Fruit fly (Drosophila melanogaster) whole organism, embryonic: ENCODE data around the gene CG31952.

Source experiments
- Abd-B ChIP-seq: fragments of 200-800 bp; sonication (Bioruptor generic); optimal IDR thresholded peaks from 2 replicates; lab custom pipeline; 2018; ENCODE audit warnings: missing biosample characterization, mild to moderate bottlenecking, missing genetic modification characterization, moderate library complexity
- Awh ChIP-seq: fragments of 200-800 bp; sonication (Bioruptor generic); IDR thresholded peaks from 2 replicates; pipeline ENCODE4, ENCODE4 v1.3.6; 2022; ENCODE audit warnings: missing biosample characterization, missing genetic modification characterization
- BEAF-32 ChIP-seq: fragments of 200-800 bp; sonication (Bioruptor generic); optimal IDR thresholded peaks from 3 replicates; lab custom pipeline; 2017; ENCODE audit warnings: missing biosample characterization, missing genetic modification characterization, mild to moderate bottlenecking, moderate library complexity, missing genetic modification reagents
- Bgb ChIP-seq: fragments of 200-800 bp; sonication (Bioruptor generic); IDR thresholded peaks from 2 replicates; pipeline ENCODE4 v1.3.6; 2022; ENCODE audit warnings: missing biosample characterization, missing genetic modification characterization; ENCODE audit not compliant: partially characterized antibody
- CG10431 ChIP-seq: fragments of 200-800 bp; sonication (Bioruptor generic); optimal IDR thresholded peaks from 3 replicates; lab custom pipeline; 2018; ENCODE audit warnings: missing biosample characterization, mild to moderate bottlenecking, missing genetic modification characterization
- CG11398 ChIP-seq: fragments of 200-800 bp; sonication (Bioruptor generic); optimal IDR thresholded peaks from 2 replicates; lab custom pipeline; 2016; ENCODE audit warnings: missing biosample characterization, missing genetic modification characterization
- CG11456 ChIP-seq: fragments of 200-800 bp; sonication (Bioruptor generic); IDR thresholded peaks from 3 replicates; pipeline ENCODE4 v1.3.6; 2022; ENCODE audit warnings: missing biosample characterization, missing genetic modification characterization
- CG12071 ChIP-seq: fragments of 200-800 bp; sonication (Bioruptor generic); optimal IDR thresholded peaks from 3 replicates; lab custom pipeline; 2018; ENCODE audit warnings: missing biosample characterization, mild to moderate bottlenecking, missing genetic modification characterization
- CG12942 ChIP-seq: fragments of 200-800 bp; sonication (Bioruptor generic); optimal IDR thresholded peaks from 3 replicates; lab custom pipeline; 2016; ENCODE audit warnings: missing biosample characterization, missing genetic modification characterization
- CG14014 ChIP-seq: fragments of 200-800 bp; sonication (Bioruptor generic); IDR thresholded peaks from 2 replicates; pipeline ENCODE4 v1.3.6; 2022; ENCODE audit warnings: missing biosample characterization, missing genetic modification characterization
- CG15073 ChIP-seq: fragments of 200-800 bp; sonication (Bioruptor generic); optimal IDR thresholded peaks from 2 replicates; lab custom pipeline; 2016; ENCODE audit warnings: missing biosample characterization, missing genetic modification characterization
- CG17385 ChIP-seq: fragments of 200-800 bp; sonication (Bioruptor generic); optimal IDR thresholded peaks from 3 replicates; lab custom pipeline; 2018; ENCODE audit warnings: missing biosample characterization, mild to moderate bottlenecking, missing genetic modification characterization
- CG2678 ChIP-seq: fragments of 200-800 bp; sonication (Bioruptor generic); optimal IDR thresholded peaks from 3 replicates; lab custom pipeline; 2019; ENCODE audit warnings: missing biosample characterization, mild to moderate bottlenecking, missing genetic modification characterization, moderate library complexity
- CG31441 ChIP-seq: fragments of 200-800 bp; sonication (Bioruptor generic); IDR thresholded peaks from 2 replicates; pipeline ENCODE4 v1.3.6; 2022; ENCODE audit warnings: missing biosample characterization, missing genetic modification characterization
- CG3163 ChIP-seq: fragments of 200-800 bp; sonication (Bioruptor generic); optimal IDR thresholded peaks from 3 replicates; lab custom pipeline; 2016; ENCODE audit warnings: missing biosample characterization, missing genetic modification characterization
- CG33557 ChIP-seq: fragments of 200-800 bp; sonication (Bioruptor generic); optimal IDR thresholded peaks from 2 replicates; lab custom pipeline; 2019; ENCODE audit warnings: missing biosample characterization, mild to moderate bottlenecking, missing genetic modification characterization, moderate library complexity
- CG5953 ChIP-seq: fragments of 200-800 bp; sonication (Bioruptor generic); IDR thresholded peaks from 2 replicates; pipeline ENCODE4 v1.3.6; 2022; ENCODE audit warnings: missing biosample characterization, missing genetic modification characterization
- CG6813 ChIP-seq: fragments of 200-800 bp; sonication (Bioruptor generic); optimal IDR thresholded peaks from 2 replicates; lab custom pipeline; 2017; ENCODE audit warnings: missing biosample characterization, missing genetic modification characterization, mild to moderate bottlenecking, moderate library complexity, missing genetic modification reagents
- CG8478 ChIP-seq: fragments of >200 bp; optimal IDR thresholded peaks from 2 replicates; lab custom pipeline; 2018
- CG9727 ChIP-seq: fragments of 200-800 bp; sonication (Bioruptor generic); optimal IDR thresholded peaks from 3 replicates; lab custom pipeline; 2017; ENCODE audit warnings: missing biosample characterization, mild to moderate bottlenecking, missing genetic modification characterization
- Dip2 ChIP-seq: fragments of 200-800 bp; sonication (Bioruptor generic); IDR thresholded peaks from 2 replicates; pipeline ENCODE4 v1.3.6; 2022; ENCODE audit warnings: missing biosample characterization, missing genetic modification characterization
- Dref ChIP-seq: fragments of 200-800 bp; sonication (Bioruptor generic); IDR thresholded peaks from 2 replicates; pipeline ENCODE4 v1.3.6; 2022; ENCODE audit warnings: missing biosample characterization, missing genetic modification characterization
- HLH54F ChIP-seq: fragments of 200-800 bp; sonication (Bioruptor generic); optimal IDR thresholded peaks from 3 replicates; lab custom pipeline; 2016; ENCODE audit warnings: missing biosample characterization, missing genetic modification characterization
- MBD-R2 ChIP-seq: fragments of 200-800 bp; sonication (Bioruptor generic); IDR thresholded peaks from 2 replicates; pipeline ENCODE4 v1.3.6; 2022; ENCODE audit warnings: missing biosample characterization, missing genetic modification characterization
- MTF-1 ChIP-seq: fragments of 200-800 bp; sonication (Bioruptor generic); optimal IDR thresholded peaks from 2 replicates; lab custom pipeline; 2018; ENCODE audit warnings: missing biosample characterization, mild to moderate bottlenecking, missing genetic modification characterization, borderline replicate concordance
- NC2α ChIP-seq: fragments of 200-800 bp; sonication (Bioruptor generic); optimal IDR thresholded peaks from 2 replicates; lab custom pipeline; 2016; ENCODE audit warnings: missing biosample characterization, missing genetic modification characterization
- Oaz ChIP-seq: fragments of 200-800 bp; sonication (Bioruptor generic); IDR thresholded peaks from 2 replicates; pipeline ENCODE4 v1.3.6; 2022; ENCODE audit warnings: missing biosample characterization, missing genetic modification characterization
- Ptx1 ChIP-seq: fragments of 200-800 bp; sonication (Bioruptor generic); IDR thresholded peaks from 2 replicates; pipeline ENCODE4 v1.3.6; 2022; ENCODE audit warnings: missing biosample characterization, missing genetic modification characterization
- Six4 ChIP-seq: fragments of 200-800 bp; sonication (Bioruptor generic); optimal IDR thresholded peaks from 2 replicates; lab custom pipeline; 2016; ENCODE audit warnings: missing biosample characterization, missing genetic modification characterization
- TFAM ChIP-seq: fragments of 200-800 bp; sonication (Bioruptor generic); optimal IDR thresholded peaks from 2 replicates; lab custom pipeline; 2017; ENCODE audit warnings: missing biosample characterization, missing genetic modification characterization, inconsistent platforms
- al ChIP-seq: fragments of 200-800 bp; sonication (Bioruptor generic); IDR thresholded peaks from 2 replicates; pipeline ENCODE4 v1.3.6; 2022; ENCODE audit warnings: missing biosample characterization, missing genetic modification characterization
- aop ChIP-seq: fragments of 200-800 bp; sonication (Bioruptor generic); IDR thresholded peaks from 2 replicates; pipeline ENCODE4 v1.3.6; 2022; ENCODE audit warnings: missing biosample characterization, missing genetic modification characterization
- ato ChIP-seq: fragments of 200-800 bp; sonication (Bioruptor generic); IDR thresholded peaks from 2 replicates; pipeline ENCODE4 v1.3.6; 2022; ENCODE audit warnings: missing biosample characterization, missing genetic modification characterization; ENCODE audit not compliant: partially characterized antibody
- bigmax ChIP-seq: fragments of 200-800 bp; sonication (Bioruptor generic); optimal IDR thresholded peaks from 2 replicates; lab custom pipeline; 2018; ENCODE audit warnings: missing biosample characterization, mild to moderate bottlenecking, missing genetic modification characterization
- bsh ChIP-seq, 2 experiments: fragments of 200-800 bp; sonication (Bioruptor generic); optimal IDR thresholded peaks; 2 replicates each; lab custom pipeline; 2017 to 2018; ENCODE audit warnings: mild to moderate bottlenecking in 2 of 2, missing biosample characterization in 2 of 2, missing genetic modification characterization in 2 of 2, moderate library complexity in 1 of 2
- cwo ChIP-seq: fragments of 200-800 bp; sonication (Bioruptor generic); optimal IDR thresholded peaks from 3 replicates; lab custom pipeline; 2017; ENCODE audit warnings: missing biosample characterization, missing genetic modification characterization, mild to moderate bottlenecking, moderate library complexity, missing genetic modification reagents
- dmrt11E ChIP-seq: fragments of 200-800 bp; sonication (Bioruptor generic); optimal IDR thresholded peaks from 3 replicates; lab custom pipeline; 2018; ENCODE audit warnings: missing biosample characterization, mild to moderate bottlenecking, missing genetic modification characterization, moderate library complexity
- exex ChIP-seq: fragments of 200-800 bp; sonication (Bioruptor generic); optimal IDR thresholded peaks from 4 replicates; lab custom pipeline; 2018; ENCODE audit warnings: missing biosample characterization, mild to moderate bottlenecking, missing genetic modification characterization, moderate library complexity
- fd102C ChIP-seq: fragments of 200-800 bp; sonication (Bioruptor generic); optimal IDR thresholded peaks from 2 replicates; lab custom pipeline; 2018; ENCODE audit warnings: missing biosample characterization, mild to moderate bottlenecking, missing genetic modification characterization, moderate library complexity
- gcm ChIP-seq: fragments of 200-800 bp; sonication (Bioruptor generic); optimal IDR thresholded peaks from 2 replicates; lab custom pipeline; 2019; ENCODE audit warnings: missing biosample characterization, mild to moderate bottlenecking, missing genetic modification characterization, moderate library complexity
- kah ChIP-seq: fragments of 200-800 bp; sonication (Bioruptor generic); optimal IDR thresholded peaks from 2 replicates; lab custom pipeline; 2018; ENCODE audit warnings: missing biosample characterization, mild to moderate bottlenecking, missing genetic modification characterization
- klu ChIP-seq: fragments of 200-800 bp; sonication (Bioruptor generic); IDR thresholded peaks from 2 replicates; pipeline ENCODE4 v1.3.6; 2022; ENCODE audit warnings: missing biosample characterization, missing genetic modification characterization
- lmd ChIP-seq: fragments of 200-800 bp; sonication (Bioruptor generic); IDR thresholded peaks from 2 replicates; pipeline ENCODE4 v1.3.6; 2022; ENCODE audit warnings: missing biosample characterization, missing genetic modification characterization
- nau ChIP-seq: fragments of 200-800 bp; sonication (Bioruptor generic); optimal IDR thresholded peaks from 3 replicates; lab custom pipeline; 2017; ENCODE audit warnings: missing biosample characterization, mild to moderate bottlenecking, missing genetic modification characterization, missing genetic modification reagents
- pzg ChIP-seq: fragments of 200-800 bp; sonication (Bioruptor generic); optimal IDR thresholded peaks from 3 replicates; lab custom pipeline; 2018; ENCODE audit warnings: missing biosample characterization, mild to moderate bottlenecking, missing genetic modification characterization, moderate library complexity
- repo ChIP-seq: fragments of 200-800 bp; sonication (Bioruptor generic); optimal IDR thresholded peaks from 2 replicates; lab custom pipeline; 2016; ENCODE audit warnings: missing biosample characterization, missing genetic modification characterization
- sna ChIP-seq: fragments of 200-800 bp; sonication (Bioruptor generic); IDR thresholded peaks from 2 replicates; pipeline ENCODE4 v1.3.6; 2022; ENCODE audit warnings: missing biosample characterization, missing genetic modification characterization; ENCODE audit not compliant: partially characterized antibody
- tio ChIP-seq: fragments of 200-800 bp; sonication (Bioruptor generic); optimal IDR thresholded peaks from 2 replicates; lab custom pipeline; 2017; ENCODE audit warnings: missing biosample characterization, missing genetic modification characterization, inconsistent platforms
- unpg ChIP-seq: fragments of 200-800 bp; sonication (Bioruptor generic); optimal IDR thresholded peaks from 3 replicates; lab custom pipeline; 2018; ENCODE audit warnings: missing biosample characterization, mild to moderate bottlenecking, missing genetic modification characterization, moderate library complexity
- zfh1 ChIP-seq: fragments of 200-800 bp; sonication (Bioruptor generic); IDR thresholded peaks from 3 replicates; pipeline ENCODE4 v1.3.6; 2022; ENCODE audit warnings: missing biosample characterization, missing genetic modification characterization

CG31952 gene

DNA sequence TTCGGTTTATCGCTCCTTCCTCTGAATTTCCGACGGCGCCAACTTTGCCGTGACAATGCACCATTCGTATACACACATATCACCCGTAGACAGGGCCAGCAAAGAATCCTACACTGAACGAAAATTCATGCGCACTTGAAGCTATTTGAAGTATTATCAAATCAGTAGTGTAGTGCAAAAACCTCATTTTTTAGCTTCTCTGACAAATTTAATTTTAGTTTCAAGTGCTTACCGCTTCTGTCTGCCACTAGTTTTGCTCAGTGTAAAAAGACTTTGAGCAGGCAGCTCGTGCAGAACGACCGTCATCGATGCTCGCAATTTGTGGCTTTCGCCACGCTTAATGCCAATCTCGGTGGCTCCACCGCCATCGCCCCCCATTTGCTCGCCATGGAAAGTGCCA lies 28.3 kb downstream of the CG31952 start (continued):
- TF ChIP-seq Oaz (GFP tag; lab: Robert Waterston, UW) (0 out of 2 replicates have a peak, but pooled peaks have one; percentile 8), bigmax (GFP tag; lab: Kevin White, UChicago) (no peak), CG12071 (GFP tag; lab: Kevin White, UChicago) (no peak), CG8478 (no peak), CG15073 (no peak), CG5953 (GFP tag; lab: Robert Waterston, UW) (0 out of 2 replicates have a peak, but pooled peaks have one; percentile 22), Six4 (GFP tag; lab: Kevin White, UChicago) (peak; percentile 25), Bgb (GFP tag; lab: Robert Waterston, UW) (no peak), Abd-B (peak; percentile 18), dmrt11E (peak; percentile 43), ato (GFP tag; lab: Robert Waterston, UW) (no peak), Awh (GFP tag; lab: Robert Waterston, UW) (0 out of 2 replicates have a peak, but pooled peaks have one; percentile 21), CG11456 (GFP tag; lab: Robert Waterston, UW) (peak; percentile 60; the same call in 1 of the 3 replicates), CG31441 (GFP tag; lab: Robert Waterston, UW) (0 out of 2 replicates have a peak, but pooled peaks have one; percentile 23), CG3163 (GFP tag; lab: Kevin White, UChicago) (peak; percentile 2), NC2α (no peak), aop (GFP tag; lab: Robert Waterston, UW) (no peak), al (0 out of 2 replicates have a peak, but pooled peaks have one; percentile 21), nau (GFP tag; lab: Kevin White, UChicago) (no peak), CG14014 (GFP tag; lab: Robert Waterston, UW) (no peak), Ptx1 (GFP tag; lab: Robert Waterston, UW) (peak; percentile 65), BEAF-32 (GFP tag; lab: Kevin White, UChicago) (no peak), CG12942 (peak; percentile 60), Dref (no peak), tio (GFP tag; lab: Kevin White, UChicago) (no peak), repo (GFP tag; lab: Kevin White, UChicago) (peak; percentile 7), TFAM (GFP tag; lab: Kevin White, UChicago) (no peak), zfh1 (GFP tag; lab: Robert Waterston, UW) (peak; percentile 55; the same call in 2 of the 3 replicates), bsh (GFP tag; optimal IDR thresholded peaks at IDR 0.05; lab: Kevin White, UChicago) (peak; percentile 46 to 55), CG11398 (GFP tag; lab: Kevin White, UChicago) (no peak), exex (tag; lab: Kevin White, UChicago) (no peak), CG6813 (GFP tag; lab: Kevin White, UChicago) (no peak), CG9727 (GFP tag; lab: Kevin White, UChicago) (peak; percentile 32), pzg (GFP tag; lab: Kevin White, UChicago) (no peak), klu (GFP tag; lab: Robert Waterston, UW) (0 out of 2 replicates have a peak, but pooled peaks have one; percentile 27), MBD-R2 (GFP tag; lab: Robert Waterston, UW) (no peak), CG10431 (no peak), unpg (GFP tag; lab: Kevin White, UChicago) (no peak), CG33557 (no peak), cwo (no peak), kah (no peak), sna (GFP tag; lab: Robert Waterston, UW) (no peak), CG2678 (tag; lab: Kevin White, UChicago) (no peak), MTF-1 (GFP tag; lab: Kevin White, UChicago) (no peak), lmd (GFP tag; lab: Robert Waterston, UW) (peak; percentile 58; the same call in 1 of the 2 replicates), HLH54F (GFP tag; lab: Kevin White, UChicago) (peak; percentile 9), CG17385 (GFP tag; lab: Kevin White, UChicago) (no peak), fd102C (no peak), Dip2 (GFP tag; lab: Robert Waterston, UW) (no peak), gcm (GFP tag; lab: Kevin White, UChicago) (no peak)
